Worm (Caenorhabditis elegans) whole organism, L2 larva: ENCODE measurements around the gene sri-51.

Source experiments
- C34F6.9 ChIP-seq: fragments of 150-350 bp; optimal IDR thresholded peaks from 2 replicates; lab custom pipeline; 2014; ENCODE audit warnings: missing biosample characterization, missing genetic modification characterization
- Y55F3AM.14 ChIP-seq: fragments of 200-800 bp; sonication (Bioruptor generic); optimal IDR thresholded peaks from 2 replicates; lab custom pipeline; 2018; ENCODE audit warnings: mild to moderate bottlenecking, missing genetic modification characterization, missing compliant biosample characterization
- ZK546.5 ChIP-seq: sonication (generic microtip); optimal IDR thresholded peaks from 2 replicates; lab custom pipeline; 2017; ENCODE audit warnings: missing biosample characterization, missing genetic modification characterization
- alr-1 ChIP-seq: fragments of 150-350 bp; optimal IDR thresholded peaks from 2 replicates; lab custom pipeline; 2014; ENCODE audit warnings: missing biosample characterization, missing genetic modification characterization
- aly-2 ChIP-seq: fragments of 150-350 bp; optimal IDR thresholded peaks from 2 replicates; lab custom pipeline; 2014; ENCODE audit warnings: missing biosample characterization, missing genetic modification characterization
- blmp-1 ChIP-seq: sonication (generic microtip); optimal IDR thresholded peaks from 2 replicates; lab custom pipeline; 2017; ENCODE audit warnings: missing genetic modification characterization, mild to moderate bottlenecking, missing compliant biosample characterization, antibody characterized with exemption, moderate library complexity; ENCODE audit not compliant: insufficient read depth
- ceh-16 ChIP-seq: fragments of 150-350 bp; optimal IDR thresholded peaks from 2 replicates; lab custom pipeline; 2014; ENCODE audit warnings: missing biosample characterization, missing genetic modification characterization
- crh-2 ChIP-seq: sonication (generic microtip); optimal IDR thresholded peaks from 2 replicates; lab custom pipeline; 2017; ENCODE audit warnings: missing biosample characterization, missing genetic modification characterization
- dmd-4 ChIP-seq: sonication (generic microtip); optimal IDR thresholded peaks from 2 replicates; lab custom pipeline; 2017; ENCODE audit warnings: missing biosample characterization, missing genetic modification characterization
- egl-27 ChIP-seq: sonication (generic microtip); optimal IDR thresholded peaks from 3 replicates; lab custom pipeline; 2017; ENCODE audit warnings: missing biosample characterization, missing genetic modification reagents, missing genetic modification characterization
- elt-1 ChIP-seq: fragments of 150-350 bp; optimal IDR thresholded peaks from 2 replicates; lab custom pipeline; 2014; ENCODE audit warnings: missing biosample characterization, missing genetic modification characterization
- fos-1 ChIP-seq: fragments of 150-350 bp; optimal IDR thresholded peaks from 2 replicates; lab custom pipeline; 2014; ENCODE audit warnings: missing biosample characterization, missing genetic modification characterization
- gmeb-1 ChIP-seq: fragments of 150-350 bp; optimal IDR thresholded peaks from 2 replicates; lab custom pipeline; 2014; ENCODE audit warnings: missing biosample characterization, missing genetic modification characterization
- lin-11 ChIP-seq: fragments of 150-350 bp; sonication (generic microtip); optimal IDR thresholded peaks from 2 replicates; lab custom pipeline; 2014; ENCODE audit warnings: missing biosample characterization, missing genetic modification characterization, inconsistent platforms, mixed read lengths
- lin-13 ChIP-seq: fragments of 150-350 bp; optimal IDR thresholded peaks from 2 replicates; lab custom pipeline; 2014; ENCODE audit warnings: missing biosample characterization, missing genetic modification reagents, missing genetic modification characterization
- lin-39 ChIP-seq: fragments of 150-350 bp; optimal IDR thresholded peaks from 2 replicates; lab custom pipeline; 2014; ENCODE audit warnings: missing biosample characterization, missing genetic modification reagents, missing genetic modification characterization
- lsy-2 ChIP-seq, 2 experiments: fragments of 150-350 bp in 1 of 2; sonication (generic microtip) in 1 of 2; optimal IDR thresholded peaks; 2 replicates each; lab custom pipeline; 2014 to 2017; ENCODE audit warnings: missing biosample characterization in 2 of 2, missing genetic modification characterization in 2 of 2
- mab-5 ChIP-seq: fragments of 150-350 bp; optimal IDR thresholded peaks from 2 replicates; lab custom pipeline; 2014; ENCODE audit warnings: missing biosample characterization, missing genetic modification characterization
- mbf-1 ChIP-seq: sonication (generic microtip); optimal IDR thresholded peaks from 2 replicates; lab custom pipeline; 2017; ENCODE audit warnings: missing biosample characterization, missing genetic modification characterization
- mdl-1 ChIP-seq, 2 experiments: fragments of 150-350 bp in 1 of 2; sonication (generic microtip) in 1 of 2; optimal IDR thresholded peaks; 2 replicates each; lab custom pipeline; 2017; ENCODE audit warnings: missing biosample characterization in 2 of 2, missing genetic modification characterization in 2 of 2
- nhr-10 ChIP-seq: sonication (generic microtip); optimal IDR thresholded peaks from 2 replicates; lab custom pipeline; 2017; ENCODE audit warnings: missing biosample characterization, missing genetic modification characterization
- nhr-11 ChIP-seq: fragments of 150-350 bp; optimal IDR thresholded peaks from 2 replicates; lab custom pipeline; 2014; ENCODE audit warnings: missing biosample characterization, missing genetic modification characterization
- nhr-12 ChIP-seq: fragments of 150-350 bp; optimal IDR thresholded peaks from 2 replicates; lab custom pipeline; 2014; ENCODE audit warnings: missing biosample characterization, missing genetic modification characterization
- nhr-21 ChIP-seq: fragments of 150-350 bp; optimal IDR thresholded peaks from 2 replicates; lab custom pipeline; 2014; ENCODE audit warnings: missing biosample characterization, missing genetic modification characterization
- nhr-23 ChIP-seq: fragments of 150-350 bp; optimal IDR thresholded peaks from 2 replicates; lab custom pipeline; 2014; ENCODE audit warnings: missing biosample characterization, missing genetic modification reagents, missing genetic modification characterization
- nhr-237 ChIP-seq: fragments of 150-350 bp; optimal IDR thresholded peaks from 2 replicates; lab custom pipeline; 2014; ENCODE audit warnings: missing biosample characterization, missing genetic modification characterization
- nhr-25 ChIP-seq: fragments of 150-350 bp; sonication (generic microtip); optimal IDR thresholded peaks from 3 replicates; lab custom pipeline; 2014; ENCODE audit warnings: missing biosample characterization, missing genetic modification characterization
- nhr-77 ChIP-seq: fragments of 150-350 bp; optimal IDR thresholded peaks from 2 replicates; lab custom pipeline; 2014; ENCODE audit warnings: missing biosample characterization, missing genetic modification characterization
- skn-1 ChIP-seq: sonication (generic microtip); optimal IDR thresholded peaks from 2 replicates; lab custom pipeline; 2017; ENCODE audit warnings: missing biosample characterization, missing genetic modification characterization
- sma-3 ChIP-seq: sonication (generic microtip); optimal IDR thresholded peaks from 2 replicates; lab custom pipeline; 2016; ENCODE audit warnings: missing genetic modification reagents, missing genetic modification characterization, missing compliant biosample characterization
- snpc-4 ChIP-seq: fragments of 150-350 bp; optimal IDR thresholded peaks from 2 replicates; lab custom pipeline; 2014; ENCODE audit warnings: missing biosample characterization, missing genetic modification characterization
- unc-39 ChIP-seq: fragments of 150-350 bp; optimal IDR thresholded peaks from 2 replicates; lab custom pipeline; 2014; ENCODE audit warnings: missing biosample characterization, missing genetic modification characterization
- unc-55 ChIP-seq: fragments of 150-350 bp; sonication (generic microtip); optimal IDR thresholded peaks from 3 replicates; lab custom pipeline; 2014; ENCODE audit warnings: missing biosample characterization, missing genetic modification reagents, missing genetic modification characterization
- unc-62 ChIP-seq: fragments of 150-350 bp; optimal IDR thresholded peaks from 2 replicates; lab custom pipeline; 2014; ENCODE audit warnings: missing biosample characterization, missing genetic modification reagents, missing genetic modification characterization
- zag-1 ChIP-seq: fragments of 150-350 bp; optimal IDR thresholded peaks from 2 replicates; lab custom pipeline; 2014; ENCODE audit warnings: missing biosample characterization, missing genetic modification characterization
- ztf-1 ChIP-seq: fragments of 200-800 bp; sonication (Bioruptor generic); conservative IDR thresholded peaks from 2 replicates; pipeline ENCODE4 v1.3.6; 2022; ENCODE audit warnings: missing genetic modification characterization, missing compliant biosample characterization
- ztf-11 ChIP-seq: sonication (generic microtip); optimal IDR thresholded peaks from 2 replicates; lab custom pipeline; 2017; ENCODE audit warnings: missing biosample characterization, missing genetic modification characterization
- ztf-4 ChIP-seq: fragments of 150-350 bp; optimal IDR thresholded peaks from 2 replicates; lab custom pipeline; 2014; ENCODE audit warnings: missing biosample characterization, missing genetic modification characterization

The sri-51 gene

ce11 chrII:3244070-3244469 lies 45.2 kb upstream of the sri-51 start, which contains the start of gene C17F4.12:
Gene C17F4.12 (minus strand): TSS chrII:3244170.
- TF ChIP-seq nhr-11 (tag; lab: Kevin White, UChicago) = no peak
- TF ChIP-seq, all 48 proteins: peak for 0

ce11 chrII:3241842-3242241 lies 42.9 kb upstream of the sri-51 start:
- TF ChIP-seq nhr-21 (tag; lab: Kevin White, UChicago) (peak; percentile 68), nhr-10 (tag; lab: Kevin White, UChicago) (no peak), aly-2 (no peak), blmp-1 (tag; lab: Kevin White, UChicago) (peak; percentile 9), zag-1 (tag; lab: Kevin White, UChicago) (no peak)

ce11 chrII:3240207-3240606 lies 41.3 kb upstream of the sri-51 start, which contains the start of gene C17F4.3:
Gene C17F4.3 (plus strand): TSS chrII:3240507.
- TF ChIP-seq unc-39 (tag; lab: Kevin White, UChicago) = no peak
- no peak for TF ChIP-seq alr-1 (tag; lab: Kevin White, UChicago)
- TF ChIP-seq unc-62 (GFP tag; lab: Kevin White, UChicago) = no peak
- no peak for TF ChIP-seq ztf-1 (GFP tag; lab: Robert Waterston, UW)
- TF ChIP-seq nhr-10 (tag; lab: Kevin White, UChicago) = no peak
- TF ChIP-seq nhr-11 (tag; lab: Kevin White, UChicago) = no peak
- TF ChIP-seq ceh-16 (tag; lab: Kevin White, UChicago) = no peak
- TF ChIP-seq mab-5 = no peak

ce11 chrII:3237038-3237521 lies 38.2 kb upstream of the sri-51 start, which contains the start of the genes srz-67 and C17F4.11:
Gene srz-67 (minus strand): TSS chrII:3237138.
Gene C17F4.11 (plus strand): TSS chrII:3237471.
- no peak for TF ChIP-seq ZK546.5 (tag; lab: Kevin White, UChicago)
- no peak for TF ChIP-seq nhr-77 (tag; lab: Kevin White, UChicago)
- no peak for TF ChIP-seq nhr-25 (tag; lab: Kevin White, UChicago)
- no peak for TF ChIP-seq mbf-1
- no peak for TF ChIP-seq nhr-12 (tag; lab: Kevin White, UChicago)
- TF ChIP-seq crh-2 (tag; lab: Kevin White, UChicago) = no peak
- TF ChIP-seq nhr-11 (tag; lab: Kevin White, UChicago) = no peak
- TF ChIP-seq gmeb-1 (tag; lab: Kevin White, UChicago) = no peak
- TF ChIP-seq mdl-1 (tag; optimal IDR thresholded peaks at IDR 0.05; lab: Kevin White, UChicago) = no peak
- TF ChIP-seq ceh-16 (tag; lab: Kevin White, UChicago) = no peak
- no peak for TF ChIP-seq nhr-23
- no peak for TF ChIP-seq snpc-4 (tag; lab: Kevin White, UChicago)
- no peak for TF ChIP-seq lsy-2 (tag; optimal IDR thresholded peaks at IDR 0.05; lab: Kevin White, UChicago)
- TF ChIP-seq Y55F3AM.14 (GFP tag; lab: Kevin White, UChicago) = no peak
- TF ChIP-seq ztf-11 (tag; lab: Kevin White, UChicago) = no peak
- TF ChIP-seq egl-27 (tag; lab: Kevin White, UChicago) = no peak
- no peak for TF ChIP-seq nhr-10 (tag; lab: Kevin White, UChicago)
- TF ChIP-seq nhr-237 (tag; lab: Kevin White, UChicago) = no peak
- no peak for TF ChIP-seq ztf-1 (GFP tag; lab: Robert Waterston, UW)
- TF ChIP-seq, all 48 proteins: peak for 0

- TF ChIP-seq unc-62 (GFP tag; lab: Kevin White, UChicago) = no peak
- TF ChIP-seq lin-11 (tag; lab: Kevin White, UChicago) = no peak
- TF ChIP-seq C34F6.9 (tag; lab: Kevin White, UChicago) = no peak
- no peak for TF ChIP-seq dmd-4 (tag; lab: Kevin White, UChicago)
- TF ChIP-seq mab-5 = no peak
- no peak for TF ChIP-seq Y55F3AM.14 (GFP tag; lab: Kevin White, UChicago)
- no peak for TF ChIP-seq elt-1
- no peak for TF ChIP-seq ceh-16 (tag; lab: Kevin White, UChicago)
- TF ChIP-seq ztf-4 = no peak
- no peak for TF ChIP-seq lin-39 (tag; lab: Kevin White, UChicago)
- no peak for TF ChIP-seq sma-3
- no peak for TF ChIP-seq ztf-11 (tag; lab: Kevin White, UChicago)
- no peak for TF ChIP-seq fos-1
- TF ChIP-seq alr-1 (tag; lab: Kevin White, UChicago) = no peak
- TF ChIP-seq aly-2 = no peak
- no peak for TF ChIP-seq ZK546.5 (tag; lab: Kevin White, UChicago)
- TF ChIP-seq crh-2 (tag; lab: Kevin White, UChicago) = no peak
- TF ChIP-seq lin-13 (GFP tag; lab: Kevin White, UChicago) = no peak
- no peak for TF ChIP-seq unc-55 (GFP tag; lab: Kevin White, UChicago)
- no peak for TF ChIP-seq skn-1 (tag; lab: Kevin White, UChicago)
- TF ChIP-seq, all 48 proteins: peak for 0
These were observed 35.8 kb upstream of the sri-51 start, which contains the start of gene C17F4.8 for ce11 chrII:3234725-3235124. Gene C17F4.8 (minus strand): TSS chrII:3234825.
